Fruit fly (Drosophila melanogaster) whole organism: ENCODE data around the gene tilB.

ENCODE experiments used
- CG8478 ChIP-seq: fragments of >200 bp; optimal IDR thresholded peaks from 2 replicates; lab custom pipeline; 2018; ENCODE audit warnings: inconsistent platforms
- Dll ChIP-seq: fragments of >200 bp; optimal IDR thresholded peaks from 2 replicates; lab custom pipeline; 2017
- EcR ChIP-seq, 2 experiments: fragments of >200 bp; optimal IDR thresholded peaks; 2 replicates each; lab custom pipeline; 2017; ENCODE audit warnings: missing biosample characterization in 2 of 2, missing genetic modification characterization in 2 of 2, missing genetic modification reagents in 2 of 2
- pan ChIP-seq: fragments of >200 bp; optimal IDR thresholded peaks from 2 replicates; lab custom pipeline; 2017
- psq ChIP-seq: fragments of >200 bp; optimal IDR thresholded peaks from 2 replicates; lab custom pipeline; 2017
- usp ChIP-seq: fragments of >200 bp; optimal IDR thresholded peaks from 2 replicates; lab custom pipeline; 2017; ENCODE audit warnings: missing biosample characterization, missing genetic modification characterization, mixed read lengths

- no peak for TF ChIP-seq EcR (GFP tag; optimal IDR thresholded peaks at IDR 0.05; lab: Kevin White, UChicago)
- no peak for TF ChIP-seq usp
- TF ChIP-seq pan = no peak
- TF ChIP-seq Dll = no peak
- TF ChIP-seq CG8478 = no peak
- no peak for TF ChIP-seq psq (lab: Kevin White, UChicago)
These were observed 37.5 kb downstream of the tilB start for dm6 chrX:22486919-22487634.
